Fruit fly (Drosophila melanogaster) whole organism, embryonic: ENCODE results near the gene CG9338.

ENCODE experiments used
- Atf-2 ChIP-seq: fragments of 200-800 bp; sonication (Bioruptor generic); optimal IDR thresholded peaks from 2 replicates; lab custom pipeline; 2016; ENCODE audit warnings: missing biosample characterization, missing genetic modification characterization
- B-H2 ChIP-seq: fragments of 200-800 bp; sonication (Bioruptor generic); optimal IDR thresholded peaks from 2 replicates; lab custom pipeline; 2018; ENCODE audit warnings: missing biosample characterization, mild to moderate bottlenecking, missing genetic modification characterization
- C15 ChIP-seq: fragments of 200-800 bp; sonication (Bioruptor generic); IDR thresholded peaks from 3 replicates; pipeline ENCODE4 v1.3.6; 2022; ENCODE audit warnings: missing biosample characterization, missing genetic modification characterization
- CG10267 ChIP-seq: fragments of 200-800 bp; sonication (Bioruptor generic); optimal IDR thresholded peaks from 2 replicates; lab custom pipeline; 2018; ENCODE audit warnings: missing biosample characterization, mild to moderate bottlenecking, missing genetic modification characterization, moderate library complexity
- CG10654 ChIP-seq: fragments of 200-800 bp; sonication (Bioruptor generic); optimal IDR thresholded peaks from 2 replicates; lab custom pipeline; 2016; ENCODE audit warnings: missing biosample characterization, missing genetic modification characterization
- CG12155 ChIP-seq: fragments of 200-800 bp; sonication (Bioruptor generic); optimal IDR thresholded peaks from 3 replicates; lab custom pipeline; 2016; ENCODE audit warnings: missing biosample characterization, missing genetic modification characterization
- CG13894 ChIP-seq: fragments of 200-800 bp; sonication (Bioruptor generic); optimal IDR thresholded peaks from 3 replicates; lab custom pipeline; 2018; ENCODE audit warnings: missing biosample characterization, mild to moderate bottlenecking, missing genetic modification characterization, moderate library complexity
- CG14014 ChIP-seq: fragments of 200-800 bp; sonication (Bioruptor generic); IDR thresholded peaks from 2 replicates; pipeline ENCODE4 v1.3.6; 2022; ENCODE audit warnings: missing biosample characterization, missing genetic modification characterization
- CG14965 ChIP-seq: fragments of 200-800 bp; sonication (Bioruptor generic); optimal IDR thresholded peaks from 2 replicates; lab custom pipeline; 2016; ENCODE audit warnings: missing biosample characterization, missing genetic modification characterization, borderline replicate concordance
- CG15011 ChIP-seq: fragments of 200-800 bp; sonication (Bioruptor generic); optimal IDR thresholded peaks from 3 replicates; lab custom pipeline; 2018; ENCODE audit warnings: missing biosample characterization, mild to moderate bottlenecking, missing genetic modification characterization
- CG15073 ChIP-seq: fragments of 200-800 bp; sonication (Bioruptor generic); optimal IDR thresholded peaks from 2 replicates; lab custom pipeline; 2016; ENCODE audit warnings: missing biosample characterization, missing genetic modification characterization
- CG15269 ChIP-seq: fragments of 200-800 bp; sonication (Bioruptor generic); optimal IDR thresholded peaks from 2 replicates; lab custom pipeline; 2018; ENCODE audit warnings: missing biosample characterization, mild to moderate bottlenecking, missing genetic modification characterization, moderate library complexity
- CG16779 ChIP-seq: fragments of 200-800 bp; sonication (Bioruptor generic); IDR thresholded peaks from 2 replicates; pipeline ENCODE4 v1.3.6; 2022; ENCODE audit warnings: missing biosample characterization, missing genetic modification characterization
- CG16815 ChIP-seq: fragments of 200-800 bp; sonication (Bioruptor generic); optimal IDR thresholded peaks from 3 replicates; lab custom pipeline; 2017; ENCODE audit warnings: missing biosample characterization, mild to moderate bottlenecking, missing genetic modification characterization
- CG17361 ChIP-seq: fragments of 200-800 bp; sonication (Bioruptor generic); IDR thresholded peaks from 3 replicates; pipeline ENCODE4 v1.3.6; 2022; ENCODE audit warnings: missing biosample characterization, missing genetic modification characterization
- CG17612 ChIP-seq: fragments of 200-800 bp; sonication (Bioruptor generic); IDR thresholded peaks from 2 replicates; pipeline ENCODE4 v1.3.6; 2022; ENCODE audit warnings: missing biosample characterization, missing genetic modification characterization
- CG18619 ChIP-seq: fragments of 200-800 bp; sonication (Bioruptor generic); optimal IDR thresholded peaks from 3 replicates; lab custom pipeline; 2017; ENCODE audit warnings: missing biosample characterization, mild to moderate bottlenecking, missing genetic modification characterization
- CG3163 ChIP-seq: fragments of 200-800 bp; sonication (Bioruptor generic); optimal IDR thresholded peaks from 3 replicates; lab custom pipeline; 2016; ENCODE audit warnings: missing biosample characterization, missing genetic modification characterization
- CG3995 ChIP-seq: fragments of 200-800 bp; sonication (Bioruptor generic); optimal IDR thresholded peaks from 3 replicates; lab custom pipeline; 2016; ENCODE audit warnings: missing biosample characterization, missing genetic modification characterization
- CG5953 ChIP-seq: fragments of 200-800 bp; sonication (Bioruptor generic); IDR thresholded peaks from 2 replicates; pipeline ENCODE4 v1.3.6; 2022; ENCODE audit warnings: missing biosample characterization, missing genetic modification characterization
- CG6175 ChIP-seq: fragments of 200-800 bp; sonication (Bioruptor generic); IDR thresholded peaks from 3 replicates; pipeline ENCODE4 v1.3.6; 2022; ENCODE audit warnings: missing biosample characterization, missing genetic modification characterization
- CG7839 ChIP-seq: fragments of 200-800 bp; sonication (Bioruptor generic); optimal IDR thresholded peaks from 3 replicates; lab custom pipeline; 2018; ENCODE audit warnings: missing biosample characterization, mild to moderate bottlenecking, missing genetic modification characterization, moderate library complexity
- CG7963 ChIP-seq: fragments of 200-800 bp; sonication (Bioruptor generic); IDR thresholded peaks from 3 replicates; pipeline ENCODE4 v1.3.6; 2022; ENCODE audit warnings: missing biosample characterization, missing genetic modification characterization; ENCODE audit not compliant: partially characterized antibody
- CG8765 ChIP-seq: fragments of 200-800 bp; sonication (Bioruptor generic); IDR thresholded peaks from 2 replicates; pipeline ENCODE4 v1.3.6; 2022; ENCODE audit warnings: missing biosample characterization, missing genetic modification characterization
- CG9727 ChIP-seq: fragments of 200-800 bp; sonication (Bioruptor generic); optimal IDR thresholded peaks from 3 replicates; lab custom pipeline; 2017; ENCODE audit warnings: missing biosample characterization, mild to moderate bottlenecking, missing genetic modification characterization
- CHES-1-like ChIP-seq: fragments of 200-800 bp; sonication (Bioruptor generic); optimal IDR thresholded peaks from 2 replicates; lab custom pipeline; 2016; ENCODE audit warnings: missing biosample characterization, missing genetic modification characterization
- D19B ChIP-seq: fragments of 200-800 bp; sonication (Bioruptor generic); optimal IDR thresholded peaks from 2 replicates; lab custom pipeline; 2017; ENCODE audit warnings: missing biosample characterization, mild to moderate bottlenecking, missing genetic modification characterization
- Dip2 ChIP-seq: fragments of 200-800 bp; sonication (Bioruptor generic); IDR thresholded peaks from 2 replicates; pipeline ENCODE4 v1.3.6; 2022; ENCODE audit warnings: missing biosample characterization, missing genetic modification characterization
- Doc3 ChIP-seq: fragments of 200-800 bp; sonication (Bioruptor generic); IDR thresholded peaks from 3 replicates; pipeline ENCODE4 v1.3.6; 2022; ENCODE audit warnings: missing biosample characterization, missing genetic modification characterization; ENCODE audit not compliant: partially characterized antibody
- ERR ChIP-seq: fragments of 200-800 bp; sonication (Bioruptor generic); optimal IDR thresholded peaks from 2 replicates; lab custom pipeline; 2016; ENCODE audit warnings: missing biosample characterization, missing genetic modification characterization
- HLH3B ChIP-seq: fragments of 200-800 bp; sonication (Bioruptor generic); IDR thresholded peaks from 2 replicates; pipeline ENCODE4 v1.3.6; 2022; ENCODE audit warnings: missing biosample characterization, missing genetic modification characterization
- Hand ChIP-seq: fragments of 200-800 bp; sonication (Bioruptor generic); optimal IDR thresholded peaks from 2 replicates; lab custom pipeline; 2017; ENCODE audit warnings: mild to moderate bottlenecking, missing biosample characterization, missing genetic modification reagents, missing genetic modification characterization
- Hsf ChIP-seq: fragments of 200-800 bp; sonication (Bioruptor generic); optimal IDR thresholded peaks from 3 replicates; lab custom pipeline; 2016; ENCODE audit warnings: missing biosample characterization, missing genetic modification characterization
- PHDP ChIP-seq: fragments of 200-800 bp; sonication (Bioruptor generic); optimal IDR thresholded peaks from 3 replicates; lab custom pipeline; 2018; ENCODE audit warnings: missing biosample characterization, mild to moderate bottlenecking, missing genetic modification characterization, moderate library complexity
- Pdp1 ChIP-seq, 2 experiments: fragments of 200-800 bp; sonication (Bioruptor generic); optimal IDR thresholded peaks; 3 replicates each; lab custom pipeline; 2016; ENCODE audit warnings: missing biosample characterization in 2 of 2, missing genetic modification characterization in 2 of 2, mild to moderate bottlenecking in 1 of 2, moderate library complexity in 1 of 2
- Poxn ChIP-seq: fragments of 200-800 bp; sonication (Bioruptor generic); IDR thresholded peaks from 2 replicates; pipeline ENCODE4 v1.3.6; 2022; ENCODE audit warnings: missing biosample characterization, missing genetic modification characterization
- Rfx ChIP-seq: fragments of 200-800 bp; sonication (Bioruptor generic); IDR thresholded peaks from 2 replicates; pipeline ENCODE4 v1.3.6; 2022; ENCODE audit warnings: missing biosample characterization, missing genetic modification characterization
- Ssrp ChIP-seq: fragments of 200-800 bp; sonication (Bioruptor generic); optimal IDR thresholded peaks from 2 replicates; lab custom pipeline; 2018; ENCODE audit warnings: missing biosample characterization, mild to moderate bottlenecking, missing genetic modification characterization, moderate library complexity
- Vsx1 ChIP-seq: fragments of 200-800 bp; sonication (Bioruptor generic); optimal IDR thresholded peaks from 2 replicates; lab custom pipeline; 2017; ENCODE audit warnings: missing biosample characterization, mild to moderate bottlenecking, missing genetic modification characterization, missing genetic modification reagents
- Xrp1 ChIP-seq: fragments of 200-800 bp; sonication (Bioruptor generic); IDR thresholded peaks from 2 replicates; pipeline ENCODE4 v1.3.6; 2022; ENCODE audit warnings: missing biosample characterization, missing genetic modification characterization
- al ChIP-seq: fragments of 200-800 bp; sonication (Bioruptor generic); IDR thresholded peaks from 2 replicates; pipeline ENCODE4 v1.3.6; 2022; ENCODE audit warnings: missing biosample characterization, missing genetic modification characterization
- disco-r ChIP-seq: fragments of 200-800 bp; sonication (Bioruptor generic); optimal IDR thresholded peaks from 2 replicates; lab custom pipeline; 2016; ENCODE audit warnings: missing biosample characterization, missing genetic modification characterization
- esg ChIP-seq: fragments of 200-800 bp; sonication (Bioruptor generic); conservative IDR thresholded peaks from 2 replicates; pipeline ENCODE4 v1.3.6; 2022; ENCODE audit warnings: missing biosample characterization, missing genetic modification characterization
- lmd ChIP-seq: fragments of 200-800 bp; sonication (Bioruptor generic); IDR thresholded peaks from 2 replicates; pipeline ENCODE4 v1.3.6; 2022; ENCODE audit warnings: missing biosample characterization, missing genetic modification characterization
- tgo ChIP-seq: fragments of 200-800 bp; sonication (Bioruptor generic); IDR thresholded peaks from 3 replicates; pipeline ENCODE4 v1.3.6; 2022; ENCODE audit warnings: missing biosample characterization, missing genetic modification characterization
- tin ChIP-seq: fragments of 200-800 bp; sonication (Bioruptor generic); optimal IDR thresholded peaks from 3 replicates; lab custom pipeline; 2016; ENCODE audit warnings: missing biosample characterization, missing genetic modification characterization
- vvl ChIP-seq: fragments of 200-800 bp; sonication (Bioruptor generic); IDR thresholded peaks from 2 replicates; pipeline ENCODE4 v1.3.6; 2022; ENCODE audit warnings: missing biosample characterization, missing genetic modification characterization
- wor ChIP-seq: fragments of 200-800 bp; sonication (Bioruptor generic); IDR thresholded peaks from 2 replicates; pipeline ENCODE4 v1.3.6; 2022; ENCODE audit warnings: missing biosample characterization, missing genetic modification characterization
- zfh1 ChIP-seq: fragments of 200-800 bp; sonication (Bioruptor generic); IDR thresholded peaks from 3 replicates; pipeline ENCODE4 v1.3.6; 2022; ENCODE audit warnings: missing biosample characterization, missing genetic modification characterization

CG9338 gene

dm6 chr2L:20881353-20882079 is 16.5 kb downstream of the CG9338 start (continued):
- peak; percentile 39 for TF ChIP-seq PHDP (tag; lab: Kevin White, UChicago)
- TF ChIP-seq Pdp1 (GFP tag; optimal IDR thresholded peaks at IDR 0.05; lab: Kevin White, UChicago): peak; percentile 64 to 72
- TF ChIP-seq Dip2 (GFP tag; lab: Robert Waterston, UW): no peak
- 0 out of 3 replicates have a peak, but pooled peaks have one; percentile 28 for TF ChIP-seq CG6175 (GFP tag; lab: Robert Waterston, UW)
- TF ChIP-seq CG14014 (GFP tag; lab: Robert Waterston, UW): peak; percentile 70; the same call in 1 of the 2 replicates
- TF ChIP-seq tgo (GFP tag; lab: Robert Waterston, UW): no peak
- TF ChIP-seq Doc3 (GFP tag; lab: Robert Waterston, UW): no peak
- TF ChIP-seq al (GFP tag; lab: Robert Waterston, UW): peak; percentile 52
- peak; percentile 54 for TF ChIP-seq CG15269 (tag; lab: Kevin White, UChicago)
- peak; percentile 85 for TF ChIP-seq Rfx
- TF ChIP-seq lmd (GFP tag; lab: Robert Waterston, UW): peak; percentile 71; the same call in 1 of the 2 replicates
- peak; percentile 29 for TF ChIP-seq CG10654 (GFP tag; lab: Kevin White, UChicago)
- peak; percentile 9 for TF ChIP-seq CHES-1-like (GFP tag; lab: Kevin White, UChicago)
- TF ChIP-seq CG17361 (GFP tag; lab: Robert Waterston, UW): peak; percentile 46; the same call in 2 of the 3 replicates
- TF ChIP-seq CG14965 (GFP tag; lab: Kevin White, UChicago): no peak
- TF ChIP-seq CG12155: peak; percentile 48
- peak; percentile 16 for TF ChIP-seq Ssrp
- peak; percentile 37; the same call in 1 of the 2 replicates for TF ChIP-seq Xrp1 (GFP tag; lab: Robert Waterston, UW)
- TF ChIP-seq Poxn (GFP tag; lab: Robert Waterston, UW): peak; percentile 54; the same call in 1 of the 2 replicates
- 0 out of 2 replicates have a peak, but pooled peaks have one; percentile 27 for TF ChIP-seq CG5953 (GFP tag; lab: Robert Waterston, UW)
- TF ChIP-seq HLH3B: 0 out of 2 replicates have a peak, but pooled peaks have one; percentile 53
- peak; percentile 55 for TF ChIP-seq CG15011
- TF ChIP-seq ERR (GFP tag; lab: Kevin White, UChicago): peak; percentile 50
- peak; percentile 61; the same call in 1 of the 2 replicates for TF ChIP-seq CG16779 (GFP tag; lab: Robert Waterston, UW)
- TF ChIP-seq Hsf (GFP tag; lab: Kevin White, UChicago): peak; percentile 64
- TF ChIP-seq CG16815 (GFP tag; lab: Kevin White, UChicago): peak; percentile 25
- TF ChIP-seq CG3163 (GFP tag; lab: Kevin White, UChicago): peak; percentile 10
- TF ChIP-seq CG17612 (GFP tag; lab: Robert Waterston, UW): peak; percentile 30; the same call in 1 of the 2 replicates
- no peak for TF ChIP-seq CG10267
- TF ChIP-seq vvl (GFP tag; lab: Robert Waterston, UW): peak; percentile 66
- TF ChIP-seq wor (GFP tag; lab: Robert Waterston, UW): no peak; the same call in 1 of the 2 replicates
- peak; percentile 65 for TF ChIP-seq CG7839
- no peak for TF ChIP-seq B-H2 (GFP tag; lab: Kevin White, UChicago)
- TF ChIP-seq CG15073 (GFP tag; lab: Kevin White, UChicago): no peak
- peak; percentile 52 for TF ChIP-seq esg (GFP tag; lab: Robert Waterston, UW)
- TF ChIP-seq C15: 0 out of 3 replicates have a peak, but pooled peaks have one; percentile 67
- TF ChIP-seq CG9727: peak; percentile 45
- peak; percentile 59 for TF ChIP-seq CG13894 (tag; lab: Kevin White, UChicago)
- TF ChIP-seq disco-r (GFP tag; lab: Kevin White, UChicago): no peak
- peak; percentile 14 for TF ChIP-seq Atf-2 (GFP tag; lab: Kevin White, UChicago)
- TF ChIP-seq CG3995 (GFP tag; lab: Kevin White, UChicago): no peak
- TF ChIP-seq tin (GFP tag; lab: Kevin White, UChicago): peak; percentile 41
- TF ChIP-seq D19B: peak; percentile 31
- peak; percentile 52; the same call in 1 of the 3 replicates for TF ChIP-seq zfh1 (GFP tag; lab: Robert Waterston, UW)
- TF ChIP-seq Hand (GFP tag; lab: Kevin White, UChicago): peak; percentile 14
- TF ChIP-seq CG7963: no peak
- TF ChIP-seq Vsx1 (GFP tag; lab: Kevin White, UChicago): no peak
- peak; percentile 36; the same call in 1 of the 2 replicates for TF ChIP-seq CG8765 (GFP tag; lab: Robert Waterston, UW)
- peak; percentile 40 for TF ChIP-seq CG18619 (GFP tag; lab: Kevin White, UChicago)
